Worm (Caenorhabditis elegans): ENCODE data around the gene hsp-60.

DNA sequence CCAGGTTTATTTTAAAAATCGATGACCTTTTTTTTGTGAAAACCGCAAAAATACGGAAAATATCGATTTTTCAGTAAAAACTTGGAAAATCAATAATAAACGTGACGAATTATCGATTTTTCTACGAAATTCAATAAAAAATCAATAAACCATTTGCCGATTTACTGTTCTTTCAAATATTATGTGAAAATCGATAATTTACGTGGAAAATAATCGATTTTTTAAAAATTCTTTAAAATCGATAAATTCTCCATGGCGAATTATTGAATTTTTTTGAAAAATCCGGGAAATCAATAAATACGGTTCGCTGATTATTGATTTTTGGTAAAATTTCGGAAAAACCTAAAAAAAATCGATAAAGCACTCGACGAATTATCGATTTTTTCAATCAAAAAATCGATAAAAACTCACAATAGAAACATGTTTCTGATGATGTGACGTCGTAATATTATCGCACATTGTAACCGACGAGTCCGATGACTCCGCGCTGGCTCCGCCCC is 35.3 kb upstream of the hsp-60 start:
- no peak for TF ChIP-seq tbx-37 (GFP tag; conservative IDR thresholded peaks at IDR 0.05)
- no peak for TF ChIP-seq ama-1 (optimal IDR thresholded peaks at IDR 0.05)
- no peak for TF ChIP-seq flt-1 (GFP tag; IDR thresholded peaks at IDR 0.05)
- TF ChIP-seq F13C5.2 (tag; optimal IDR thresholded peaks at IDR 0.05), result no peak
- TF ChIP-seq B0310.2 (tag; optimal IDR thresholded peaks at IDR 0.05), result no peak
- TF ChIP-seq tra-4 (tag; optimal IDR thresholded peaks at IDR 0.05), result no peak
- no peak for TF ChIP-seq sea-1 (GFP tag; conservative IDR thresholded peaks at IDR 0.05)
- no peak for TF ChIP-seq ceh-13 (GFP tag; optimal IDR thresholded peaks at IDR 0.05)
- no peak for TF ChIP-seq ets-7 (tag; optimal IDR thresholded peaks at IDR 0.05)
- no peak for TF ChIP-seq ceh-36 (tag; optimal IDR thresholded peaks at IDR 0.05)
- TF ChIP-seq tbx-11 (GFP tag; IDR thresholded peaks at IDR 0.05), result no peak
- no peak for TF ChIP-seq aly-1 (tag; optimal IDR thresholded peaks at IDR 0.05)
- no peak for TF ChIP-seq hmg-4 (GFP tag; optimal IDR thresholded peaks at IDR 0.05)

Measured in whole organism, early embryonic.